Worm (Caenorhabditis elegans) whole organism, late embryonic: Measurements from ENCODE around the gene cut-2.

Source experiments
- nfya-1 ChIP-seq: sonication (generic microtip); optimal IDR thresholded peaks from 2 replicates; lab custom pipeline; 2017; ENCODE audit warnings: missing genetic modification characterization, mild to moderate bottlenecking, missing compliant biosample characterization, antibody characterized with exemption, moderate library complexity
- pros-1 ChIP-seq: fragments of 150-350 bp; optimal IDR thresholded peaks from 2 replicates; lab custom pipeline; 2014; ENCODE audit warnings: missing biosample characterization, missing genetic modification reagents, missing genetic modification characterization
- rnt-1 ChIP-seq: sonication (generic microtip); optimal IDR thresholded peaks from 2 replicates; lab custom pipeline; 2016; ENCODE audit warnings: missing genetic modification characterization, missing compliant biosample characterization
- tbx-2 ChIP-seq: sonication (generic microtip); optimal IDR thresholded peaks from 2 replicates; lab custom pipeline; 2016; ENCODE audit warnings: missing genetic modification characterization, missing compliant biosample characterization
- unc-42 ChIP-seq: sonication (generic microtip); optimal IDR thresholded peaks from 2 replicates; lab custom pipeline; 2016; ENCODE audit warnings: missing genotype, missing genetic modification characterization, missing compliant biosample characterization

DNA sequence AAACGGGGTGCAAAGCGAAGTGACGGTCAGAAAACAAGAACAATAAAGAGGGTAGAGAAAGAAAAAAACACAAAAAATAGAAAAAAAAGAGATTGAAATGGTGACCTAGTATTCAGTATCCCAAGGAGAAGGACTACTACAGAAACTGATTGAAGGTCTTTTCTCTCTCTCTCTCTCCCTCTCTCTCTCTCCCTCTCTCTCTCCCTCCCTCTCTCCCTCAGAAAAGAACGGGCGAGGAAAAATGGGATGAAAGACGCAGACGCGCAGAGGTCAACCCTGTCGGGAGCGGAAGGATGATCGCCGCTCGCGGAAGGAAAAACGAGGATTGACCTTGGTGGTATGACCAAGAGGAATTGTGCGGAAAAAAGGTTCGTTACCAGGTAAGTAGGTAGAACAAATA is 40.2 kb upstream of the cut-2 start:
- TF ChIP-seq nfya-1 (no peak), tbx-2 (no peak), rnt-1 (tag; lab: Kevin White, UChicago) (no peak), unc-42 (tag; lab: Kevin White, UChicago) (no peak), pros-1 (no peak)
